Fruit fly (Drosophila melanogaster) whole organism, embryonic: ENCODE data around the gene nol.
A peak's percentile ranks its signal among the peaks of the same experiment; 100 is the strongest.

ENCODE experiments used
- Antp ChIP-seq: fragments of 200-800 bp; sonication (Bioruptor generic); optimal IDR thresholded peaks from 3 replicates; lab custom pipeline; 2016; ENCODE audit warnings: missing biosample characterization, missing genetic modification characterization
- Atf6 ChIP-seq: fragments of 200-800 bp; sonication (Bioruptor generic); IDR thresholded peaks from 2 replicates; pipeline ENCODE4 v1.3.6; 2022; ENCODE audit warnings: missing biosample characterization, missing genetic modification characterization
- CG10979 ChIP-seq: fragments of 200-800 bp; sonication (Bioruptor generic); optimal IDR thresholded peaks from 2 replicates; lab custom pipeline; 2018; ENCODE audit warnings: missing biosample characterization, mild to moderate bottlenecking, missing genetic modification characterization, moderate library complexity
- CG12659 ChIP-seq: fragments of 200-800 bp; sonication (Bioruptor generic); optimal IDR thresholded peaks from 3 replicates; lab custom pipeline; 2017; ENCODE audit warnings: mild to moderate bottlenecking, missing biosample characterization, missing genetic modification reagents, missing genetic modification characterization
- CG13123 ChIP-seq: fragments of 200-800 bp; sonication (Bioruptor generic); optimal IDR thresholded peaks from 2 replicates; lab custom pipeline; 2016; ENCODE audit warnings: missing biosample characterization, missing genetic modification characterization
- CG15073 ChIP-seq: fragments of 200-800 bp; sonication (Bioruptor generic); optimal IDR thresholded peaks from 2 replicates; lab custom pipeline; 2016; ENCODE audit warnings: missing biosample characterization, missing genetic modification characterization
- CG15696 ChIP-seq: fragments of 200-800 bp; sonication (Bioruptor generic); optimal IDR thresholded peaks from 2 replicates; lab custom pipeline; 2019; ENCODE audit warnings: missing biosample characterization, mild to moderate bottlenecking, missing genetic modification characterization, moderate library complexity
- CG1603 ChIP-seq: fragments of 200-800 bp; sonication (Bioruptor generic); optimal IDR thresholded peaks from 2 replicates; lab custom pipeline; 2019; ENCODE audit warnings: missing biosample characterization, mild to moderate bottlenecking, missing genetic modification characterization, moderate library complexity
- CG17912 ChIP-seq: fragments of 200-800 bp; sonication (Bioruptor generic); optimal IDR thresholded peaks from 2 replicates; lab custom pipeline; 2018; ENCODE audit warnings: missing biosample characterization, mild to moderate bottlenecking, missing genetic modification characterization
- CG30403 ChIP-seq: fragments of 200-800 bp; sonication (Bioruptor generic); optimal IDR thresholded peaks from 3 replicates; lab custom pipeline; 2016; ENCODE audit warnings: missing biosample characterization, missing genetic modification characterization
- CG33213 ChIP-seq: fragments of 200-800 bp; sonication (Bioruptor generic); optimal IDR thresholded peaks from 3 replicates; lab custom pipeline; 2016; ENCODE audit warnings: missing biosample characterization, missing genetic modification characterization
- CG34376 ChIP-seq: fragments of 200-800 bp; sonication (Bioruptor generic); optimal IDR thresholded peaks from 2 replicates; lab custom pipeline; 2018; ENCODE audit warnings: missing biosample characterization, mild to moderate bottlenecking, missing genetic modification characterization
- CG3838 ChIP-seq: fragments of 200-800 bp; sonication (Bioruptor generic); optimal IDR thresholded peaks from 3 replicates; lab custom pipeline; 2016; ENCODE audit warnings: missing biosample characterization, missing genetic modification characterization
- CG3995 ChIP-seq: fragments of 200-800 bp; sonication (Bioruptor generic); optimal IDR thresholded peaks from 3 replicates; lab custom pipeline; 2016; ENCODE audit warnings: missing biosample characterization, missing genetic modification characterization
- CG42726 ChIP-seq: fragments of 200-800 bp; sonication (Bioruptor generic); IDR thresholded peaks from 2 replicates; pipeline ENCODE4 v1.3.6; 2022; ENCODE audit warnings: missing biosample characterization, missing genetic modification characterization; ENCODE audit not compliant: partially characterized antibody
- CG4328 ChIP-seq: fragments of 200-800 bp; sonication (Bioruptor generic); optimal IDR thresholded peaks from 3 replicates; lab custom pipeline; 2017; ENCODE audit warnings: missing biosample characterization, missing genetic modification reagents, missing genetic modification characterization
- CG43689 ChIP-seq: fragments of 200-800 bp; sonication (Bioruptor generic); IDR thresholded peaks from 2 replicates; pipeline ENCODE4 v1.3.6; 2022; ENCODE audit warnings: missing biosample characterization, missing genetic modification characterization
- CG4854 ChIP-seq: fragments of 200-800 bp; sonication (Bioruptor generic); optimal IDR thresholded peaks from 2 replicates; lab custom pipeline; 2016; ENCODE audit warnings: missing biosample characterization, missing genetic modification characterization, inconsistent platforms
- CG6254 ChIP-seq: fragments of 200-800 bp; sonication (Bioruptor generic); optimal IDR thresholded peaks from 3 replicates; lab custom pipeline; 2017; ENCODE audit warnings: mild to moderate bottlenecking, missing biosample characterization, missing genetic modification reagents, missing genetic modification characterization
- CG6689 ChIP-seq: fragments of 200-800 bp; sonication (Bioruptor generic); IDR thresholded peaks from 2 replicates; pipeline ENCODE4 v1.3.6; 2022; ENCODE audit warnings: missing biosample characterization, missing genetic modification characterization
- CG6854 ChIP-seq: fragments of 200-800 bp; sonication (Bioruptor generic); optimal IDR thresholded peaks from 3 replicates; lab custom pipeline; 2017; ENCODE audit warnings: missing biosample characterization, mild to moderate bottlenecking, missing genetic modification characterization
- CG7745 ChIP-seq: fragments of 200-800 bp; sonication (Bioruptor generic); optimal IDR thresholded peaks from 2 replicates; lab custom pipeline; 2018; ENCODE audit warnings: missing biosample characterization, mild to moderate bottlenecking, missing genetic modification characterization, moderate library complexity
- CG9437 ChIP-seq: fragments of 200-800 bp; sonication (Bioruptor generic); optimal IDR thresholded peaks from 2 replicates; lab custom pipeline; 2018; ENCODE audit warnings: missing biosample characterization, mild to moderate bottlenecking, missing genetic modification characterization
- CG9727 ChIP-seq: fragments of 200-800 bp; sonication (Bioruptor generic); optimal IDR thresholded peaks from 3 replicates; lab custom pipeline; 2017; ENCODE audit warnings: missing biosample characterization, mild to moderate bottlenecking, missing genetic modification characterization
- Camta ChIP-seq: fragments of 200-800 bp; sonication (Bioruptor generic); optimal IDR thresholded peaks from 2 replicates; lab custom pipeline; 2016; ENCODE audit warnings: missing biosample characterization, missing genetic modification characterization
- D19B ChIP-seq: fragments of 200-800 bp; sonication (Bioruptor generic); optimal IDR thresholded peaks from 2 replicates; lab custom pipeline; 2017; ENCODE audit warnings: missing biosample characterization, mild to moderate bottlenecking, missing genetic modification characterization
- Doc3 ChIP-seq: fragments of 200-800 bp; sonication (Bioruptor generic); IDR thresholded peaks from 3 replicates; pipeline ENCODE4 v1.3.6; 2022; ENCODE audit warnings: missing biosample characterization, missing genetic modification characterization; ENCODE audit not compliant: partially characterized antibody
- Fer3 ChIP-seq: fragments of 200-800 bp; sonication (Bioruptor generic); optimal IDR thresholded peaks from 2 replicates; lab custom pipeline; 2018; ENCODE audit warnings: missing biosample characterization, mild to moderate bottlenecking, missing genetic modification characterization, moderate library complexity
- HmgD ChIP-seq: fragments of 200-800 bp; sonication (Bioruptor generic); optimal IDR thresholded peaks from 3 replicates; lab custom pipeline; 2016; ENCODE audit warnings: missing biosample characterization, missing genetic modification characterization
- Mad ChIP-seq: fragments of 200-800 bp; sonication (Bioruptor generic); optimal IDR thresholded peaks from 2 replicates; lab custom pipeline; 2016; ENCODE audit warnings: missing biosample characterization, missing genetic modification characterization
- NC2α ChIP-seq: fragments of 200-800 bp; sonication (Bioruptor generic); optimal IDR thresholded peaks from 2 replicates; lab custom pipeline; 2016; ENCODE audit warnings: missing biosample characterization, missing genetic modification characterization
- PHDP ChIP-seq: fragments of 200-800 bp; sonication (Bioruptor generic); optimal IDR thresholded peaks from 3 replicates; lab custom pipeline; 2018; ENCODE audit warnings: missing biosample characterization, mild to moderate bottlenecking, missing genetic modification characterization, moderate library complexity
- Usf ChIP-seq: fragments of 200-800 bp; sonication (Bioruptor generic); optimal IDR thresholded peaks from 2 replicates; lab custom pipeline; 2017; ENCODE audit warnings: missing genotype, missing biosample characterization, missing genetic modification characterization
- amos ChIP-seq: fragments of 200-800 bp; sonication (Bioruptor generic); IDR thresholded peaks from 2 replicates; pipeline ENCODE4 v1.3.6; 2022; ENCODE audit warnings: missing biosample characterization, missing genetic modification characterization; ENCODE audit not compliant: partially characterized antibody
- ase ChIP-seq: fragments of 200-800 bp; sonication (Bioruptor generic); IDR thresholded peaks from 3 replicates; pipeline ENCODE4 v1.3.6; 2022; ENCODE audit warnings: missing biosample characterization, missing genetic modification characterization
- ash1 ChIP-seq: fragments of 200-800 bp; sonication (Bioruptor generic); optimal IDR thresholded peaks from 2 replicates; lab custom pipeline; 2018; ENCODE audit warnings: missing biosample characterization, mild to moderate bottlenecking, missing genetic modification characterization
- exex ChIP-seq: fragments of 200-800 bp; sonication (Bioruptor generic); optimal IDR thresholded peaks from 4 replicates; lab custom pipeline; 2018; ENCODE audit warnings: missing biosample characterization, mild to moderate bottlenecking, missing genetic modification characterization, moderate library complexity
- fu2 ChIP-seq: fragments of 200-800 bp; sonication (Bioruptor generic); optimal IDR thresholded peaks from 2 replicates; lab custom pipeline; 2016; ENCODE audit warnings: missing biosample characterization, missing genetic modification characterization
- gem ChIP-seq: fragments of 200-800 bp; sonication (Bioruptor generic); optimal IDR thresholded peaks from 2 replicates; lab custom pipeline; 2019; ENCODE audit warnings: missing biosample characterization, mild to moderate bottlenecking, missing genetic modification characterization, moderate library complexity
- grau ChIP-seq: fragments of 200-800 bp; optimal IDR thresholded peaks from 3 replicates; lab custom pipeline; 2019; ENCODE audit warnings: missing biosample characterization, mild to moderate bottlenecking, missing genetic modification characterization, moderate library complexity
- hbn ChIP-seq: fragments of 200-800 bp; sonication (Bioruptor generic); IDR thresholded peaks from 2 replicates; pipeline ENCODE4 v1.3.6; 2022; ENCODE audit warnings: missing biosample characterization, missing genetic modification characterization; ENCODE audit not compliant: partially characterized antibody
- hth ChIP-seq: fragments of >200 bp; optimal IDR thresholded peaks from 2 replicates; lab custom pipeline; 2017; ENCODE audit warnings: inconsistent platforms
- kay ChIP-seq: fragments of 200-800 bp; sonication (Bioruptor generic); optimal IDR thresholded peaks from 2 replicates; lab custom pipeline; 2016; ENCODE audit warnings: missing biosample characterization, missing genetic modification characterization
- rib ChIP-seq: fragments of 200-800 bp; sonication (Bioruptor generic); IDR thresholded peaks from 2 replicates; pipeline ENCODE4 v1.3.6; 2022; ENCODE audit warnings: missing biosample characterization, missing genetic modification characterization
- sc ChIP-seq, 3 experiments: fragments of >200 bp in 2 of 3; fragments of 200-800 bp in 1 of 3; sonication (Bioruptor generic) in 1 of 3; optimal IDR thresholded peaks; 2 replicates in 2 of 3; 3 replicates in 1 of 3; lab custom pipeline; 2017; ENCODE audit warnings: mild to moderate bottlenecking in 1 of 3, missing biosample characterization in 1 of 3, missing genetic modification characterization in 1 of 3, missing genetic modification reagents in 1 of 3
- sqz ChIP-seq: fragments of 200-800 bp; sonication (Bioruptor generic); optimal IDR thresholded peaks from 3 replicates; lab custom pipeline; 2018; ENCODE audit warnings: missing biosample characterization, mild to moderate bottlenecking, missing genetic modification characterization
- tio ChIP-seq: fragments of 200-800 bp; sonication (Bioruptor generic); optimal IDR thresholded peaks from 2 replicates; lab custom pipeline; 2017; ENCODE audit warnings: missing biosample characterization, missing genetic modification characterization, inconsistent platforms
- tx ChIP-seq: fragments of 200-800 bp; sonication (Bioruptor generic); optimal IDR thresholded peaks from 2 replicates; lab custom pipeline; 2016; ENCODE audit warnings: missing biosample characterization, missing genetic modification characterization
- vvl ChIP-seq: fragments of 200-800 bp; sonication (Bioruptor generic); IDR thresholded peaks from 2 replicates; pipeline ENCODE4 v1.3.6; 2022; ENCODE audit warnings: missing biosample characterization, missing genetic modification characterization
- zen2 ChIP-seq: fragments of 200-800 bp; sonication (Bioruptor generic); IDR thresholded peaks from 3 replicates; pipeline ENCODE4 v1.3.6; 2022; ENCODE audit warnings: missing biosample characterization, missing genetic modification characterization; ENCODE audit not compliant: partially characterized antibody

nol gene

DNA sequence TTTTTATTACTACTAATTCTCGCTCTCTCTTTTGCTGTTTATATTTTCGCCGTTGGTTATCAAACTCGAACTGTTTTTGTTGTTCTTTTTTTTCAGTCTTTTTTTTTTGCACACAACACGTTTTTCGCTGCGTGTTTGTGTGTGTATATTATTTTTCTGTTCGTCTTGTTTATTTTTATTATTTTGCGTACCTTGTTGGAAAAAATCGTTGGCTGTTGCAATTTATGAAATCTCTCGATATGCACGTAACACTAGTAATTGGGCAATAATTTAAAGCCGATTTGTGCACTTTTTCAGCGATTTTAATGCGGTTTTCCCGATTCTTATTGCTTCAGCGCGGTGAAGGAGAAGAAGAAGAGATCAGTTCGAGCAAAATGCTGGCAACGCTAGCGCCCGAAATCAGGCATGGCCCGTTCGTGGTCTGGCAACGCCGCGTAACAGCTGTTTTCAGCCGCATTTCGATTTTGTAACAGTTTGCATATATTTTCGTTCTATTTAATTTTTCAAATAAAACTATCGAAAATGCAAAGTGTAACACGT is 10.1 kb upstream of the nol start, which contains the start of the genes FoxK and mRpL2 (continued):
- peak; percentile 63 for TF ChIP-seq HmgD (GFP tag; lab: Kevin White, UChicago)
- TF ChIP-seq ase (GFP tag; lab: Robert Waterston, UW), result no peak
- TF ChIP-seq zen2 (GFP tag; lab: Robert Waterston, UW), result no peak
- no peak for TF ChIP-seq Doc3 (GFP tag; lab: Robert Waterston, UW)
- peak; percentile 26 for TF ChIP-seq CG17912 (GFP tag; lab: Kevin White, UChicago)
- TF ChIP-seq exex, result no peak
- TF ChIP-seq Fer3 (tag; lab: Kevin White, UChicago), result no peak
- no peak for TF ChIP-seq CG3995 (GFP tag; lab: Kevin White, UChicago)
- TF ChIP-seq vvl (GFP tag; lab: Robert Waterston, UW), result peak; percentile 56; the same call in 1 of the 2 replicates
- 0 out of 2 replicates have a peak, but pooled peaks have one; percentile 29 for TF ChIP-seq CG42726
- no peak for TF ChIP-seq CG15073 (GFP tag; lab: Kevin White, UChicago)
- peak; percentile 83 for TF ChIP-seq sqz (GFP tag; lab: Kevin White, UChicago)
- no peak for TF ChIP-seq D19B (GFP tag; lab: Kevin White, UChicago)
- TF ChIP-seq CG4328 (GFP tag; lab: Kevin White, UChicago), result no peak
- TF ChIP-seq CG9727, result no peak
- TF ChIP-seq CG3838 (GFP tag; lab: Kevin White, UChicago), result no peak
- TF ChIP-seq CG6254 (GFP tag; lab: Kevin White, UChicago), result no peak
- TF ChIP-seq Atf6 (GFP tag; lab: Robert Waterston, UW), result no peak
- no peak for TF ChIP-seq CG10979 (tag; lab: Kevin White, UChicago)
- no peak for TF ChIP-seq hbn (GFP tag; lab: Robert Waterston, UW)
- TF ChIP-seq CG13123 (GFP tag; lab: Kevin White, UChicago), result no peak
- TF ChIP-seq NC2α (GFP tag; lab: Kevin White, UChicago), result no peak
- peak; percentile 43 for TF ChIP-seq CG12659
- TF ChIP-seq rib (GFP tag; lab: Robert Waterston, UW), result 0 out of 2 replicates have a peak, but pooled peaks have one; percentile 10
- TF ChIP-seq CG43689 (GFP tag; lab: Robert Waterston, UW), result no peak
- TF ChIP-seq CG15696 (tag; lab: Kevin White, UChicago), result no peak
- TF ChIP-seq ash1 (GFP tag; lab: Kevin White, UChicago), result no peak
- peak; percentile 4 for TF ChIP-seq gem
- TF ChIP-seq CG4854, result no peak
- peak; percentile 71 for TF ChIP-seq CG1603 (tag; lab: Kevin White, UChicago)
- TF ChIP-seq Camta (GFP tag; lab: Kevin White, UChicago), result no peak
- peak; percentile 49; the same call in 1 of the 2 replicates for TF ChIP-seq amos (GFP tag; lab: Robert Waterston, UW)
- no peak for TF ChIP-seq tx (GFP tag; lab: Kevin White, UChicago)
- no peak for TF ChIP-seq CG6689
- TF ChIP-seq hth, result no peak
- TF ChIP-seq CG6854 (GFP tag; lab: Kevin White, UChicago), result no peak
- no peak for TF ChIP-seq CG7745
- no peak for TF ChIP-seq kay (GFP tag; lab: Kevin White, UChicago)
- TF ChIP-seq Usf, result no peak
- no peak for TF ChIP-seq CG9437
- TF ChIP-seq CG34376 (GFP tag; lab: Kevin White, UChicago), result no peak
- TF ChIP-seq CG33213 (GFP tag; lab: Kevin White, UChicago), result peak; percentile 10
- TF ChIP-seq Mad (GFP tag; lab: Kevin White, UChicago), result no peak
- no peak for TF ChIP-seq PHDP (tag; lab: Kevin White, UChicago)
- no peak for TF ChIP-seq tio (GFP tag; lab: Kevin White, UChicago)
- peak; percentile 2 for TF ChIP-seq grau (tag; lab: Kevin White, UChicago)
- no peak for TF ChIP-seq Antp (GFP tag; lab: Kevin White, UChicago)
- TF ChIP-seq fu2 (GFP tag; lab: Kevin White, UChicago), result no peak
- TF ChIP-seq sc (optimal IDR thresholded peaks at IDR 0.05; lab: Kevin White, UChicago), result no peak
- TF ChIP-seq sc (GFP tag; optimal IDR thresholded peaks at IDR 0.05; lab: Kevin White, UChicago), result no peak
- TF ChIP-seq CG30403, result no peak
